Fruit fly (Drosophila melanogaster): Measurements from ENCODE around the gene ex.

Gene ex

DNA sequence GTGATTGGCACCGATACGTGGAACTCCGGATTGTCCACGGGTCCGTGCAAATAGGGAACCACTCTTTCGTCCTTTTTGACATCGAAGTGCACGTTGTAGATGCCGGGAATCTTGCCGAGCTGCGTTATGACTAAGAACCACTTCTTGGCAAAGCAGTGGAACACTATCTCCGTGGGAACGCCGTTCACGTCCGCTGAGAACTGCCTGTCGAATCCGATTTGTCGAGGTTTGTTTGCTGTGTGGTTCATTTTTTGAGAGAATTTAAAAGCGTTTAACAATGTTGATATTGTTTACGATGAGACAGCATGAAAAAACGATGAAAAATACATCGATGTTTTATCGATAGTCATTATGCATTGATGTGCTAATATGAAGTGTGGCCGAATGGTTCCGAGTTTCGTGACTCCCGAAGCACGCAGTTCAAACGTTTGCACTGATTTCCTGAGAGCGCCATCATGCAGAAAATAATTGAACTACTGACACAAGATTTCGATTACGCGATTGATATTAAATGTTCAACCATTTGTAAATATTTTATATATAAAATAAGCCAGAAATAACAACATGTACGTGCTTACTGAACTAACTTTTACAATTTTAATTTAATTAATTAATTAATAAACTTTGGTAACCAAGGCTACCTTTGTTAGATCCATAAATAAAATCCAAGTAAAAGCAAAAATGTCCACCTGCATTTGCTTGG lies 9.8 kb upstream of the ex start, which contains the start of the genes CG11885 and CG13692 (continued):
- TF ChIP-seq CG7928 (GFP tag; optimal IDR thresholded peaks at IDR 0.05) (peak; percentile 2), run (tag; optimal IDR thresholded peaks at IDR 0.05) (no peak), CG4730 (GFP tag; IDR thresholded peaks at IDR 0.05) (no peak), aop (GFP tag; IDR thresholded peaks at IDR 0.05) (no peak), pita (GFP tag; optimal IDR thresholded peaks at IDR 0.05) (no peak), hkb (optimal IDR thresholded peaks at IDR 0.05) (no peak), hkb (GFP tag; IDR thresholded peaks at IDR 0.05) (0 out of 2 replicates have a peak, but pooled peaks have one; percentile 37), Bgb (GFP tag; IDR thresholded peaks at IDR 0.05; ENCODE audit: partially characterized antibody) (peak; percentile 99), ERR (GFP tag; optimal IDR thresholded peaks at IDR 0.05) (no peak), tio (GFP tag; optimal IDR thresholded peaks at IDR 0.05) (no peak), slou (GFP tag; optimal IDR thresholded peaks at IDR 0.05) (no peak), HLH4C (GFP tag; IDR thresholded peaks at IDR 0.05; ENCODE audit: partially characterized antibody) (peak; percentile 97), pan (optimal IDR thresholded peaks at IDR 0.05) (no peak), pan (GFP tag; optimal IDR thresholded peaks at IDR 0.05 in 1 of 2, IDR thresholded peaks at IDR 0.05 in 1 of 2) (peak in 1 of 2 experiments; percentile 36), CG9876 (GFP tag; optimal IDR thresholded peaks at IDR 0.05) (no peak), gfzf (GFP tag; optimal IDR thresholded peaks at IDR 0.05) (peak; percentile 79), Aef1 (GFP tag; IDR thresholded peaks at IDR 0.05) (no peak), CG30431 (GFP tag; optimal IDR thresholded peaks at IDR 0.05) (no peak), CG7556 (GFP tag; optimal IDR thresholded peaks at IDR 0.05) (no peak), fd96Cb (tag; optimal IDR thresholded peaks at IDR 0.05) (no peak), dpn (GFP tag; optimal IDR thresholded peaks at IDR 0.05) (peak; percentile 37 to 39), CG6791 (GFP tag; IDR thresholded peaks at IDR 0.05; ENCODE audit: partially characterized antibody) (peak; percentile 98), crp (GFP tag; optimal IDR thresholded peaks at IDR 0.05) (peak in 1 of 2 experiments; percentile 9), CG12659 (GFP tag; optimal IDR thresholded peaks at IDR 0.05) (peak; percentile 88), danr (GFP tag; IDR thresholded peaks at IDR 0.05) (no peak), CG5245 (GFP tag; optimal IDR thresholded peaks at IDR 0.05) (no peak), ap (GFP tag; IDR thresholded peaks at IDR 0.05) (no peak), slp2 (GFP tag; optimal IDR thresholded peaks at IDR 0.05) (no peak), Atf3 (GFP tag; optimal IDR thresholded peaks at IDR 0.05) (no peak), E2f2 (GFP tag; IDR thresholded peaks at IDR 0.05) (peak; percentile 85), CG42726 (GFP tag; IDR thresholded peaks at IDR 0.05; ENCODE audit: partially characterized antibody) (peak; percentile 99), dan (GFP tag; IDR thresholded peaks at IDR 0.05) (no peak), lmd (GFP tag; IDR thresholded peaks at IDR 0.05) (no peak; the same call in 1 of the 2 replicates), CG7839 (tag; optimal IDR thresholded peaks at IDR 0.05) (peak; percentile 47), zen2 (GFP tag; IDR thresholded peaks at IDR 0.05; ENCODE audit: partially characterized antibody) (peak; percentile 99), CG8089 (GFP tag; optimal IDR thresholded peaks at IDR 0.05) (no peak), lola (GFP tag; optimal IDR thresholded peaks at IDR 0.05) (peak in 1 of 3 experiments; percentile 2), sqz (GFP tag; optimal IDR thresholded peaks at IDR 0.05) (peak; percentile 81), cad (GFP tag; optimal IDR thresholded peaks at IDR 0.05) (no peak), Lhr (GFP tag; optimal IDR thresholded peaks at IDR 0.05) (peak; percentile 70), nerfin-1 (tag; optimal IDR thresholded peaks at IDR 0.05) (peak; percentile 24), Hmx (GFP tag; optimal IDR thresholded peaks at IDR 0.05) (no peak), CG4854 (GFP tag; optimal IDR thresholded peaks at IDR 0.05) (peak; percentile 13), tap (tag; optimal IDR thresholded peaks at IDR 0.05) (peak; percentile 45), Six4 (GFP tag; optimal IDR thresholded peaks at IDR 0.05) (no peak), CG14441 (GFP tag; IDR thresholded peaks at IDR 0.05) (no peak), BtbVII (GFP tag; optimal IDR thresholded peaks at IDR 0.05) (no peak), CG15601 (tag; optimal IDR thresholded peaks at IDR 0.05) (peak; percentile 92), CG4707 (GFP tag; optimal IDR thresholded peaks at IDR 0.05) (peak; percentile 1), CG34422 (GFP tag; IDR thresholded peaks at IDR 0.05) (peak; percentile 18; the same call in 1 of the 3 replicates)
